Worm (Caenorhabditis elegans) whole organism, midembryonic: ENCODE results near the gene nspa-10.

ENCODE experiments used
- T22C8.4 ChIP-seq: fragments of 200-800 bp; sonication (Bioruptor generic); IDR thresholded peaks from 2 replicates; pipeline ENCODE4 v1.3.6; 2022; ENCODE audit warnings: missing genetic modification characterization, missing compliant biosample characterization
- cog-1 ChIP-seq: sonication (generic microtip); optimal IDR thresholded peaks from 2 replicates; lab custom pipeline; 2016; ENCODE audit warnings: missing genetic modification characterization, missing compliant biosample characterization
- flt-1 ChIP-seq: fragments of 200-800 bp; sonication (Bioruptor generic); IDR thresholded peaks from 2 replicates; pipeline ENCODE4 v1.3.6; 2022; ENCODE audit warnings: missing genetic modification characterization, missing compliant biosample characterization
- klf-2 ChIP-seq: fragments of 200-800 bp; sonication (Bioruptor generic); conservative IDR thresholded peaks from 2 replicates; pipeline ENCODE4 v1.3.6; 2022; ENCODE audit warnings: missing genetic modification reagents, missing genetic modification characterization, missing compliant biosample characterization
- med-1 ChIP-seq: sonication (generic microtip); optimal IDR thresholded peaks from 2 replicates; lab custom pipeline; 2017; ENCODE audit warnings: missing genetic modification characterization, mild to moderate bottlenecking, missing compliant biosample characterization, antibody characterized with exemption, missing genetic modification reagents; ENCODE audit not compliant: insufficient read depth
- ref-1 ChIP-seq: fragments of 200-800 bp; sonication (Bioruptor generic); conservative IDR thresholded peaks from 2 replicates; pipeline ENCODE4 v1.3.6; 2022; ENCODE audit warnings: missing genetic modification reagents, missing genetic modification characterization, missing compliant biosample characterization
- tab-1 ChIP-seq: fragments of 200-800 bp; sonication (Bioruptor generic); IDR thresholded peaks from 2 replicates; pipeline ENCODE4 v1.3.6; 2022; ENCODE audit warnings: missing genetic modification characterization, missing compliant biosample characterization
- ztf-23 ChIP-seq: fragments of 200-800 bp; sonication (Bioruptor generic); IDR thresholded peaks from 2 replicates; pipeline ENCODE4 v1.3.6; 2022; ENCODE audit warnings: missing genetic modification reagents, missing genetic modification characterization, missing compliant biosample characterization
- ztf-29 ChIP-seq: fragments of 200-800 bp; sonication (Bioruptor generic); IDR thresholded peaks from 2 replicates; pipeline ENCODE4 v1.3.6; 2022; ENCODE audit warnings: missing genetic modification reagents, missing genetic modification characterization, missing compliant biosample characterization

Gene nspa-10

ce11 chrV:14779644-14780043 is 29.4 kb upstream of the nspa-10 start, which contains the start of the genes scrm-7 and Y50E8A.10:
Gene scrm-7, minus strand, starts transcription at chrV:14779744.
Gene Y50E8A.10, plus strand, starts transcription at chrV:14779996.
- TF ChIP-seq cog-1 (tag; lab: Kevin White, UChicago) (no peak), T22C8.4 (GFP tag; lab: Robert Waterston, UW) (no peak)

- no peak for TF ChIP-seq flt-1 (GFP tag; lab: Robert Waterston, UW)
- no peak for TF ChIP-seq ref-1 (GFP tag; lab: Robert Waterston, UW)
- no peak for TF ChIP-seq ztf-23 (GFP tag; lab: Robert Waterston, UW)
- no peak for TF ChIP-seq med-1 (GFP tag; lab: Kevin White, UChicago)
- TF ChIP-seq tab-1 (GFP tag; lab: Robert Waterston, UW), result no peak
- TF ChIP-seq klf-2, result no peak
- TF ChIP-seq ztf-29 (GFP tag; lab: Robert Waterston, UW), result no peak
- peak; percentile 21 for TF ChIP-seq cog-1 (tag; lab: Kevin White, UChicago)
These were observed 22.8 kb upstream of the nspa-10 start, which contains the start of gene haf-7 for ce11 chrV:14773048-14773447. Gene haf-7, plus strand, starts transcription at chrV:14773258.

ce11 chrV:14763582-14763981 is 13.3 kb upstream of the nspa-10 start:
- no peak for TF ChIP-seq flt-1 (GFP tag; lab: Robert Waterston, UW)
- TF ChIP-seq cog-1 (tag; lab: Kevin White, UChicago), result no peak
- no peak for TF ChIP-seq T22C8.4 (GFP tag; lab: Robert Waterston, UW)
- TF ChIP-seq ref-1 (GFP tag; lab: Robert Waterston, UW), result no peak
- TF ChIP-seq klf-2, result no peak
- no peak for TF ChIP-seq med-1 (GFP tag; lab: Kevin White, UChicago)
- TF ChIP-seq ztf-23 (GFP tag; lab: Robert Waterston, UW), result no peak
- no peak for TF ChIP-seq ztf-29 (GFP tag; lab: Robert Waterston, UW)
- no peak for TF ChIP-seq tab-1 (GFP tag; lab: Robert Waterston, UW)

- no peak for TF ChIP-seq klf-2
- TF ChIP-seq ztf-23 (GFP tag; lab: Robert Waterston, UW), result no peak
- no peak for TF ChIP-seq T22C8.4 (GFP tag; lab: Robert Waterston, UW)
- TF ChIP-seq flt-1 (GFP tag; lab: Robert Waterston, UW), result no peak
- TF ChIP-seq med-1 (GFP tag; lab: Kevin White, UChicago), result no peak
- no peak for TF ChIP-seq tab-1 (GFP tag; lab: Robert Waterston, UW)
- no peak for TF ChIP-seq ztf-29 (GFP tag; lab: Robert Waterston, UW)
- no peak for TF ChIP-seq ref-1 (GFP tag; lab: Robert Waterston, UW)
- no peak for TF ChIP-seq cog-1 (tag; lab: Kevin White, UChicago)
These were observed 12.3 kb upstream of the nspa-10 start for ce11 chrV:14762563-14762962.

ce11 chrV:14748608-14749137 is 1.6 kb downstream of the nspa-10 start, which contains the start of the genes lipl-8 and Y50E8A.22:
Gene lipl-8, minus strand, starts transcription at chrV:14748708.
Gene Y50E8A.22, minus strand, starts transcription at chrV:14749087.
- no peak for TF ChIP-seq cog-1 (tag; lab: Kevin White, UChicago)
- TF ChIP-seq T22C8.4 (GFP tag; lab: Robert Waterston, UW), result no peak
- no peak for TF ChIP-seq med-1 (GFP tag; lab: Kevin White, UChicago)
- no peak for TF ChIP-seq flt-1 (GFP tag; lab: Robert Waterston, UW)
- no peak for TF ChIP-seq tab-1 (GFP tag; lab: Robert Waterston, UW)
- TF ChIP-seq ref-1 (GFP tag; lab: Robert Waterston, UW), result no peak
- TF ChIP-seq ztf-23 (GFP tag; lab: Robert Waterston, UW), result no peak
- TF ChIP-seq ztf-29 (GFP tag; lab: Robert Waterston, UW), result no peak

- no peak for TF ChIP-seq T22C8.4 (GFP tag; lab: Robert Waterston, UW)
- TF ChIP-seq ztf-29 (GFP tag; lab: Robert Waterston, UW), result no peak
- no peak for TF ChIP-seq ref-1 (GFP tag; lab: Robert Waterston, UW)
- TF ChIP-seq tab-1 (GFP tag; lab: Robert Waterston, UW), result no peak
- no peak for TF ChIP-seq flt-1 (GFP tag; lab: Robert Waterston, UW)
- TF ChIP-seq ztf-23 (GFP tag; lab: Robert Waterston, UW), result no peak
- TF ChIP-seq klf-2, result no peak
- no peak for TF ChIP-seq cog-1 (tag; lab: Kevin White, UChicago)
- TF ChIP-seq med-1 (GFP tag; lab: Kevin White, UChicago), result no peak
These were observed 3.3 kb downstream of the nspa-10 start for ce11 chrV:14746975-14747374.

ce11 chrV:14744824-14745223 is 5.4 kb downstream of the nspa-10 start:
- TF ChIP-seq klf-2, result 0 out of 2 replicates have a peak, but pooled peaks have one; percentile 11
- no peak for TF ChIP-seq ztf-23 (GFP tag; lab: Robert Waterston, UW)
- TF ChIP-seq tab-1 (GFP tag; lab: Robert Waterston, UW), result peak; percentile 67; the same call in 1 of the 2 replicates

ce11 chrV:14741233-14741632 is 9.0 kb downstream of the nspa-10 start, which contains the start of gene Y50E8A.6:
Gene Y50E8A.6, minus strand, starts transcription at chrV:14741333.
- TF ChIP-seq flt-1 (GFP tag; lab: Robert Waterston, UW), result no peak
- TF ChIP-seq tab-1 (GFP tag; lab: Robert Waterston, UW), result no peak
- no peak for TF ChIP-seq med-1 (GFP tag; lab: Kevin White, UChicago)
- no peak for TF ChIP-seq ztf-29 (GFP tag; lab: Robert Waterston, UW)
- no peak for TF ChIP-seq ztf-23 (GFP tag; lab: Robert Waterston, UW)
- TF ChIP-seq ref-1 (GFP tag; lab: Robert Waterston, UW), result no peak
- TF ChIP-seq cog-1 (tag; lab: Kevin White, UChicago), result no peak
- no peak for TF ChIP-seq klf-2
- TF ChIP-seq T22C8.4 (GFP tag; lab: Robert Waterston, UW), result no peak

- TF ChIP-seq cog-1 (tag; lab: Kevin White, UChicago) (no peak), tab-1 (GFP tag; lab: Robert Waterston, UW) (no peak), klf-2 (no peak), ztf-23 (GFP tag; lab: Robert Waterston, UW) (no peak), T22C8.4 (GFP tag; lab: Robert Waterston, UW) (no peak), flt-1 (GFP tag; lab: Robert Waterston, UW) (no peak), ref-1 (GFP tag; lab: Robert Waterston, UW) (no peak), ztf-29 (GFP tag; lab: Robert Waterston, UW) (no peak), med-1 (GFP tag; lab: Kevin White, UChicago) (no peak)
These were observed 13.4 kb downstream of the nspa-10 start, which contains the start of gene Y50E8A.5 for ce11 chrV:14736851-14737250. Gene Y50E8A.5, minus strand, starts transcription at chrV:14736951.
